Worm (Caenorhabditis elegans) whole organism, L3 larva: ENCODE data around the gene F08C6.5.

Experiments used
- ceh-9 ChIP-seq: sonication (generic microtip); optimal IDR thresholded peaks from 2 replicates; lab custom pipeline; 2018; ENCODE audit warnings: missing biosample characterization, missing genetic modification characterization
- egl-27 ChIP-seq: sonication (generic microtip); optimal IDR thresholded peaks from 4 replicates; lab custom pipeline; 2017; ENCODE audit warnings: missing biosample characterization, missing genetic modification reagents, missing genetic modification characterization
- lin-15B ChIP-seq: fragments of 150-350 bp; optimal IDR thresholded peaks from 2 replicates; lab custom pipeline; 2014; ENCODE audit warnings: missing biosample characterization, missing genetic modification characterization
- mdl-1 ChIP-seq: fragments of 150-350 bp; optimal IDR thresholded peaks from 2 replicates; lab custom pipeline; 2014; ENCODE audit warnings: missing biosample characterization, missing genetic modification characterization
- unc-62 ChIP-seq: fragments of 150-350 bp; sonication (generic microtip); optimal IDR thresholded peaks from 4 replicates; lab custom pipeline; 2014; ENCODE audit warnings: missing biosample characterization, missing genetic modification reagents, missing genetic modification characterization

DNA sequence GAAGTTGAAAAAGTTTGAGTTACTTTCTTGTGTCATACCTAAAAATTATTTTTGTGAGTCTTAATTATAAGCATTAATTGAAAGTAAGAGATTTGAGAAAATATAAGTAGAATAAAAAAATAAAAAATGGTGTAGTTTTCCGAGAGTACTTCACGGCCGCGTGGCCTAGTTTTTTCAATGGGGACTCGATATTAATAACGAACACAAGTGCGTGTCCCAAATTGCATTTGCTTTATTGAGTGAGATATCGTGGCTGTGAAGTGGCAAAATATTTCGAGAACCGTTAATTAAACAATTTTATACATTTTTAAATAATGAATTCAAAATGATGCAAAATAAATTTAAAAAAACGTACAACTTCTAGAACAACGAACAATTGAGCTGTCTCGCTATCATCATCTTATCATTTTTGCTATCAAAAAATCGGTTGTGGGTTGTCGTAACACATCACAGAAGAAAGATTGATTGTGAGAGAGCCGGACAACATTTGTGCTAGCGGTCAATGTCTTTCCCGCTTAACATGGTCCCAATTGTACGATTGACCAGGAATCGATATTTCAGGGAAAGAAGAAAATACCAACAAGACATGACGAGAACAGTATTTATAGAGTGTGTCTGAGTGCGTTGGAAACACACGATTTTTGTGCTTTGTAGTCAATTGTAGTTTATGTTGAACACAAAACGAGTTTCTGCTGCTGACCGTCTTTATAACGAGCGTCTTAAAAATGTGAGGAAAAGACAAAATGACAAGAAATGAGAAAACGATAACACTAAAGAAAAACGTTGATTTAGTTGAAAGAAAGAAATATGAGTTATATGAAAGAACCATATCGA, 10.7 kb downstream of the F08C6.5 start, which contains the start of gene apy-1:
- no peak for TF ChIP-seq lin-15B (tag; lab: Kevin White, UChicago)
- no peak for TF ChIP-seq mdl-1 (tag; lab: Kevin White, UChicago)
- TF ChIP-seq ceh-9 (tag; lab: Kevin White, UChicago), result no peak
- TF ChIP-seq egl-27 (tag; lab: Kevin White, UChicago), result no peak
- no peak for TF ChIP-seq unc-62 (GFP tag; lab: Kevin White, UChicago)
